Worm (Caenorhabditis elegans) whole organism, L1 larva: Measurements from ENCODE around the gene D2007.2.

Experiments
- ceh-8 ChIP-seq: fragments of 200-800 bp; sonication (Bioruptor generic); optimal IDR thresholded peaks from 2 replicates; lab custom pipeline; 2018; ENCODE audit warnings: mild to moderate bottlenecking, missing genetic modification characterization, moderate library complexity, missing compliant biosample characterization
- egl-13 ChIP-seq: sonication (generic microtip); optimal IDR thresholded peaks from 2 replicates; lab custom pipeline; 2016; ENCODE audit warnings: missing genotype, missing genetic modification reagents, missing genetic modification characterization, missing compliant biosample characterization
- lin-15B ChIP-seq: fragments of 150-350 bp; sonication (generic microtip); optimal IDR thresholded peaks from 3 replicates; lab custom pipeline; 2014; ENCODE audit warnings: missing biosample characterization, missing genetic modification characterization
- lin-39 ChIP-seq: fragments of 150-350 bp; optimal IDR thresholded peaks from 2 replicates; lab custom pipeline; 2014; ENCODE audit warnings: missing biosample characterization, missing genetic modification reagents, missing genetic modification characterization
- nhr-11 ChIP-seq: fragments of 150-350 bp; optimal IDR thresholded peaks from 2 replicates; lab custom pipeline; 2014; ENCODE audit warnings: missing biosample characterization, missing genetic modification characterization
- nhr-28 ChIP-seq: fragments of 150-350 bp; optimal IDR thresholded peaks from 2 replicates; lab custom pipeline; 2014; ENCODE audit warnings: missing biosample characterization, missing genetic modification characterization
- nhr-77 ChIP-seq: fragments of 150-350 bp; optimal IDR thresholded peaks from 2 replicates; lab custom pipeline; 2014; ENCODE audit warnings: missing biosample characterization, missing genetic modification characterization
- snpc-4 ChIP-seq: fragments of 150-350 bp; optimal IDR thresholded peaks from 2 replicates; lab custom pipeline; 2014; ENCODE audit warnings: missing biosample characterization, missing genetic modification characterization
- zag-1 ChIP-seq: fragments of 150-350 bp; optimal IDR thresholded peaks from 2 replicates; lab custom pipeline; 2014; ENCODE audit warnings: missing biosample characterization, missing genetic modification characterization

ce11 chrIII:8126978-8127377, 21.8 kb upstream of the D2007.2 start:
- TF ChIP-seq nhr-28 (tag; lab: Kevin White, UChicago) (no peak), zag-1 (tag; lab: Kevin White, UChicago) (no peak), nhr-11 (no peak), lin-15B (tag; lab: Kevin White, UChicago) (no peak), nhr-77 (tag; lab: Kevin White, UChicago) (no peak), ceh-8 (no peak), egl-13 (tag; lab: Kevin White, UChicago) (no peak), snpc-4 (tag; lab: Kevin White, UChicago) (no peak), lin-39 (tag; lab: Kevin White, UChicago) (no peak)
